Fruit fly (Drosophila melanogaster): ENCODE results near the gene Nup153.

Nup153 gene

dm6 chrX:16598978-16599664 lies at the start of gene Nup153, which contains the start of gene CG9784:
Gene Nup153, plus strand, starts transcription at chrX:16599241.
Gene CG9784, minus strand, starts transcription at chrX:16599215.
- TF ChIP-seq CG8478 (optimal IDR thresholded peaks at IDR 0.05), result no peak
- no peak for TF ChIP-seq EcR (GFP tag; optimal IDR thresholded peaks at IDR 0.05)
- no peak for TF ChIP-seq usp (GFP tag; optimal IDR thresholded peaks at IDR 0.05)
- no peak for TF ChIP-seq Dll (optimal IDR thresholded peaks at IDR 0.05)
- TF ChIP-seq pan (optimal IDR thresholded peaks at IDR 0.05), result no peak
- no peak for TF ChIP-seq psq (optimal IDR thresholded peaks at IDR 0.05)

dm6 chrX:16552567-16552966 lies 46.5 kb upstream of the Nup153 start:
- TF ChIP-seq pan (optimal IDR thresholded peaks at IDR 0.05), result no peak
- TF ChIP-seq usp (GFP tag; optimal IDR thresholded peaks at IDR 0.05), result no peak
- no peak for TF ChIP-seq EcR (GFP tag; optimal IDR thresholded peaks at IDR 0.05)
- no peak for TF ChIP-seq CG8478 (optimal IDR thresholded peaks at IDR 0.05)
- TF ChIP-seq psq (optimal IDR thresholded peaks at IDR 0.05), result no peak

- no peak for TF ChIP-seq pan (optimal IDR thresholded peaks at IDR 0.05)
- TF ChIP-seq EcR (GFP tag; optimal IDR thresholded peaks at IDR 0.05), result peak; percentile 95 to 99
Observed at dm6 chrX:16552968-16553417, 46.0 kb upstream of the Nup153 start.

dm6 chrX:16553542-16554182 lies 45.4 kb upstream of the Nup153 start, which contains the start of gene Arp2:
Gene Arp2, minus strand, starts transcription at chrX:16553968.
- no peak for TF ChIP-seq usp (GFP tag; optimal IDR thresholded peaks at IDR 0.05)
- TF ChIP-seq pan (optimal IDR thresholded peaks at IDR 0.05), result no peak
- no peak for TF ChIP-seq EcR (GFP tag; optimal IDR thresholded peaks at IDR 0.05)
- no peak for TF ChIP-seq CG8478 (optimal IDR thresholded peaks at IDR 0.05)
- TF ChIP-seq psq (optimal IDR thresholded peaks at IDR 0.05), result no peak
- TF ChIP-seq Dll (optimal IDR thresholded peaks at IDR 0.05), result no peak

- no peak for TF ChIP-seq usp (GFP tag; optimal IDR thresholded peaks at IDR 0.05)
- TF ChIP-seq CG8478 (optimal IDR thresholded peaks at IDR 0.05), result no peak
- no peak for TF ChIP-seq psq (optimal IDR thresholded peaks at IDR 0.05)
- TF ChIP-seq Dll (optimal IDR thresholded peaks at IDR 0.05), result peak; percentile 98
- no peak for TF ChIP-seq EcR (GFP tag; optimal IDR thresholded peaks at IDR 0.05)
- no peak for TF ChIP-seq pan (optimal IDR thresholded peaks at IDR 0.05)
Observed at dm6 chrX:16559514-16560510, 39.2 kb upstream of the Nup153 start, which contains the start of gene Pp2B-14D. Gene Pp2B-14D, minus strand, starts transcription at chrX:16560016.

dm6 chrX:16562259-16562658 lies 36.8 kb upstream of the Nup153 start:
- TF ChIP-seq pan (optimal IDR thresholded peaks at IDR 0.05), result no peak
- no peak for TF ChIP-seq usp (GFP tag; optimal IDR thresholded peaks at IDR 0.05)
- TF ChIP-seq psq (optimal IDR thresholded peaks at IDR 0.05), result no peak
- no peak for TF ChIP-seq Dll (optimal IDR thresholded peaks at IDR 0.05)
- TF ChIP-seq CG8478 (optimal IDR thresholded peaks at IDR 0.05), result no peak
- no peak for TF ChIP-seq EcR (GFP tag; optimal IDR thresholded peaks at IDR 0.05)

dm6 chrX:16565377-16565776 lies 33.7 kb upstream of the Nup153 start:
- TF ChIP-seq EcR (GFP tag; optimal IDR thresholded peaks at IDR 0.05) (no peak), psq (optimal IDR thresholded peaks at IDR 0.05) (no peak), pan (optimal IDR thresholded peaks at IDR 0.05) (no peak), Dll (optimal IDR thresholded peaks at IDR 0.05) (no peak), CG8478 (optimal IDR thresholded peaks at IDR 0.05) (no peak), usp (GFP tag; optimal IDR thresholded peaks at IDR 0.05) (no peak)

dm6 chrX:16570572-16571224 lies 28.3 kb upstream of the Nup153 start:
- TF ChIP-seq psq (optimal IDR thresholded peaks at IDR 0.05) (no peak), EcR (GFP tag; optimal IDR thresholded peaks at IDR 0.05) (no peak), CG8478 (optimal IDR thresholded peaks at IDR 0.05) (no peak), usp (GFP tag; optimal IDR thresholded peaks at IDR 0.05) (no peak), pan (optimal IDR thresholded peaks at IDR 0.05) (no peak), Dll (optimal IDR thresholded peaks at IDR 0.05) (no peak)

dm6 chrX:16573659-16574058 lies 25.4 kb upstream of the Nup153 start:
- TF ChIP-seq pan (optimal IDR thresholded peaks at IDR 0.05) (no peak), usp (GFP tag; optimal IDR thresholded peaks at IDR 0.05) (no peak), CG8478 (optimal IDR thresholded peaks at IDR 0.05) (no peak), EcR (GFP tag; optimal IDR thresholded peaks at IDR 0.05) (no peak), Dll (optimal IDR thresholded peaks at IDR 0.05) (no peak), psq (optimal IDR thresholded peaks at IDR 0.05) (no peak)

dm6 chrX:16574114-16574513 lies 24.9 kb upstream of the Nup153 start:
- TF ChIP-seq EcR (GFP tag; optimal IDR thresholded peaks at IDR 0.05), result no peak
- TF ChIP-seq pan (optimal IDR thresholded peaks at IDR 0.05), result no peak
- TF ChIP-seq Dll (optimal IDR thresholded peaks at IDR 0.05), result no peak

dm6 chrX:16575097-16575496 lies 23.9 kb upstream of the Nup153 start:
- TF ChIP-seq EcR (GFP tag; optimal IDR thresholded peaks at IDR 0.05) (no peak), CG8478 (optimal IDR thresholded peaks at IDR 0.05) (no peak), Dll (optimal IDR thresholded peaks at IDR 0.05) (no peak), pan (optimal IDR thresholded peaks at IDR 0.05) (no peak), psq (optimal IDR thresholded peaks at IDR 0.05) (no peak), usp (GFP tag; optimal IDR thresholded peaks at IDR 0.05) (no peak)

Data from whole organism.